Worm (Caenorhabditis elegans) whole organism, mixed stage, embryonic: ENCODE measurements around the gene ani-1.

Experiments used
- M03D4.4 ChIP-seq: sonication (generic microtip); optimal IDR thresholded peaks from 2 replicates; lab custom pipeline; 2017; ENCODE audit warnings: mild to moderate bottlenecking, missing genetic modification characterization, missing compliant biosample characterization
- bed-3 ChIP-seq: fragments of 200-800 bp; sonication (Bioruptor generic); optimal IDR thresholded peaks from 3 replicates; lab custom pipeline; 2018; ENCODE audit warnings: mild to moderate bottlenecking, missing genetic modification characterization, moderate library complexity, missing compliant biosample characterization
- blmp-1 ChIP-seq: fragments of 150-350 bp; optimal IDR thresholded peaks from 2 replicates; lab custom pipeline; 2014; ENCODE audit warnings: missing biosample characterization, missing genetic modification characterization
- ceh-39 ChIP-seq: fragments of 150-350 bp; optimal IDR thresholded peaks from 2 replicates; lab custom pipeline; 2014; ENCODE audit warnings: missing biosample characterization, missing genetic modification characterization
- ceh-43 ChIP-seq: fragments of 200-800 bp; sonication (Bioruptor generic); optimal IDR thresholded peaks from 2 replicates; lab custom pipeline; 2018; ENCODE audit warnings: mild to moderate bottlenecking, missing genetic modification characterization, moderate library complexity, missing compliant biosample characterization
- ceh-83 ChIP-seq: fragments of 200-800 bp; sonication (Bioruptor generic); optimal IDR thresholded peaks from 2 replicates; lab custom pipeline; 2018; ENCODE audit warnings: mild to moderate bottlenecking, missing genetic modification characterization, missing compliant biosample characterization
- ces-1 ChIP-seq: fragments of 150-350 bp; optimal IDR thresholded peaks from 2 replicates; lab custom pipeline; 2014; ENCODE audit warnings: missing biosample characterization, missing genetic modification reagents, missing genetic modification characterization
- cnd-1 ChIP-seq: fragments of 200-800 bp; sonication (Bioruptor generic); optimal IDR thresholded peaks from 2 replicates; lab custom pipeline; 2018; ENCODE audit warnings: mild to moderate bottlenecking, missing genetic modification characterization, missing compliant biosample characterization
- elt-1 ChIP-seq: sonication (generic microtip); optimal IDR thresholded peaks from 2 replicates; lab custom pipeline; 2017; ENCODE audit warnings: missing genetic modification characterization, mild to moderate bottlenecking, missing compliant biosample characterization, antibody characterized with exemption, moderate library complexity, borderline replicate concordance; ENCODE audit not compliant: insufficient read depth
- elt-3 ChIP-seq: fragments of 150-350 bp; optimal IDR thresholded peaks from 2 replicates; lab custom pipeline; 2014; ENCODE audit warnings: missing biosample characterization, missing genetic modification characterization
- flh-1 ChIP-seq: fragments of 200-800 bp; sonication (Bioruptor generic); optimal IDR thresholded peaks from 2 replicates; lab custom pipeline; 2018; ENCODE audit warnings: mild to moderate bottlenecking, missing genetic modification characterization, moderate library complexity, missing compliant biosample characterization
- ham-2 ChIP-seq: fragments of 200-800 bp; sonication (Bioruptor generic); optimal IDR thresholded peaks from 2 replicates; lab custom pipeline; 2018; ENCODE audit warnings: mild to moderate bottlenecking, missing genetic modification characterization, missing compliant biosample characterization
- hlh-1 ChIP-seq: fragments of 150-350 bp; optimal IDR thresholded peaks from 2 replicates; lab custom pipeline; 2014; ENCODE audit warnings: missing biosample characterization, missing genetic modification reagents, missing genetic modification characterization
- lin-13 ChIP-seq: fragments of 150-350 bp; optimal IDR thresholded peaks from 2 replicates; lab custom pipeline; 2014; ENCODE audit warnings: missing biosample characterization, missing genetic modification characterization
- lin-32 ChIP-seq: fragments of 200-800 bp; sonication (Bioruptor generic); optimal IDR thresholded peaks from 2 replicates; lab custom pipeline; 2018; ENCODE audit warnings: mild to moderate bottlenecking, missing genetic modification characterization, missing compliant biosample characterization
- lsy-2 ChIP-seq: fragments of 150-350 bp; optimal IDR thresholded peaks from 2 replicates; lab custom pipeline; 2014; ENCODE audit warnings: missing biosample characterization, missing genetic modification characterization
- mab-5 ChIP-seq: fragments of 150-350 bp; optimal IDR thresholded peaks from 2 replicates; lab custom pipeline; 2014; ENCODE audit warnings: missing biosample characterization, missing genetic modification characterization
- mep-1 ChIP-seq: fragments of 150-350 bp; optimal IDR thresholded peaks from 2 replicates; lab custom pipeline; 2017; ENCODE audit warnings: missing biosample characterization, missing genetic modification reagents, missing genetic modification characterization, inconsistent platforms
- mls-2 ChIP-seq: sonication (generic microtip); optimal IDR thresholded peaks from 2 replicates; lab custom pipeline; 2016; ENCODE audit warnings: mild to moderate bottlenecking, missing genetic modification characterization, moderate library complexity, missing compliant biosample characterization
- nhr-12 ChIP-seq: fragments of 150-350 bp; optimal IDR thresholded peaks from 2 replicates; lab custom pipeline; 2014; ENCODE audit warnings: missing biosample characterization, missing genetic modification characterization
- nhr-2 ChIP-seq: fragments of 150-350 bp; optimal IDR thresholded peaks from 2 replicates; lab custom pipeline; 2014; ENCODE audit warnings: missing biosample characterization, missing genetic modification characterization
- nhr-237 ChIP-seq: fragments of 150-350 bp; optimal IDR thresholded peaks from 2 replicates; lab custom pipeline; 2014; ENCODE audit warnings: missing biosample characterization, missing genetic modification characterization
- nhr-28 ChIP-seq: fragments of 150-350 bp; optimal IDR thresholded peaks from 2 replicates; lab custom pipeline; 2014; ENCODE audit warnings: missing biosample characterization, missing genetic modification characterization
- nhr-76 ChIP-seq: sonication (generic microtip); optimal IDR thresholded peaks from 2 replicates; lab custom pipeline; 2017; ENCODE audit warnings: missing biosample characterization, missing genetic modification characterization
- pha-4 ChIP-seq: fragments of 150-350 bp; optimal IDR thresholded peaks from 2 replicates; lab custom pipeline; 2018; ENCODE audit warnings: missing biosample characterization, missing genetic modification reagents, missing genetic modification characterization
- sem-2 ChIP-seq: fragments of 200-800 bp; sonication (Bioruptor generic); optimal IDR thresholded peaks from 2 replicates; lab custom pipeline; 2018; ENCODE audit warnings: mild to moderate bottlenecking, missing genetic modification characterization, missing compliant biosample characterization
- snpc-4 ChIP-seq: fragments of 150-350 bp; optimal IDR thresholded peaks from 2 replicates; lab custom pipeline; 2014; ENCODE audit warnings: missing biosample characterization, missing genetic modification characterization
- sptf-1 ChIP-seq: sonication (generic microtip); optimal IDR thresholded peaks from 2 replicates; lab custom pipeline; 2017; ENCODE audit warnings: mild to moderate bottlenecking, missing genetic modification characterization, moderate library complexity, missing compliant biosample characterization
- tbx-8 ChIP-seq: fragments of 200-800 bp; sonication (Bioruptor generic); optimal IDR thresholded peaks from 2 replicates; lab custom pipeline; 2018; ENCODE audit warnings: mild to moderate bottlenecking, missing genetic modification characterization, moderate library complexity, missing compliant biosample characterization
- unc-120 ChIP-seq: sonication (generic microtip); optimal IDR thresholded peaks from 2 replicates; lab custom pipeline; 2017; ENCODE audit warnings: missing genetic modification characterization, missing compliant biosample characterization; ENCODE audit not compliant: poor library complexity, severe bottlenecking
- unc-39 ChIP-seq: fragments of 150-350 bp; optimal IDR thresholded peaks from 2 replicates; lab custom pipeline; 2014; ENCODE audit warnings: missing biosample characterization, missing genetic modification characterization
- unc-62 ChIP-seq: fragments of 150-350 bp; optimal IDR thresholded peaks from 2 replicates; lab custom pipeline; 2014; ENCODE audit warnings: missing biosample characterization, missing genetic modification reagents, missing genetic modification characterization
- zip-8 ChIP-seq: fragments of 150-350 bp; optimal IDR thresholded peaks from 2 replicates; lab custom pipeline; 2014; ENCODE audit warnings: missing biosample characterization, missing genetic modification characterization
- ztf-11 ChIP-seq: fragments of 150-350 bp; optimal IDR thresholded peaks from 2 replicates; lab custom pipeline; 2014; ENCODE audit warnings: missing biosample characterization, missing genetic modification characterization

The ani-1 gene

ce11 chrIII:12421708-12422107, 31.5 kb downstream of the ani-1 start, which contains the start of gene tat-1:
TSS of gene tat-1 (minus strand) at chrIII:12421718.
- TF ChIP-seq tbx-8 (GFP tag; lab: Kevin White, UChicago) (no peak), zip-8 (tag; lab: Kevin White, UChicago) (no peak), ztf-11 (tag; lab: Kevin White, UChicago) (no peak), M03D4.4 (no peak), sem-2 (no peak)

- no peak for TF ChIP-seq mab-5 (tag; lab: Kevin White, UChicago)
- TF ChIP-seq zip-8 (tag; lab: Kevin White, UChicago) = no peak
- TF ChIP-seq elt-3 (tag; lab: Kevin White, UChicago) = no peak
- no peak for TF ChIP-seq lsy-2 (tag; lab: Kevin White, UChicago)
- no peak for TF ChIP-seq M03D4.4
- TF ChIP-seq tbx-8 (GFP tag; lab: Kevin White, UChicago) = no peak
- no peak for TF ChIP-seq sptf-1
- no peak for TF ChIP-seq ham-2 (GFP tag; lab: Kevin White, UChicago)
- TF ChIP-seq blmp-1 (tag; lab: Kevin White, UChicago) = no peak
- TF ChIP-seq unc-62 = no peak
- TF ChIP-seq lin-13 = no peak
- TF ChIP-seq ceh-39 (tag; lab: Kevin White, UChicago) = no peak
- TF ChIP-seq nhr-237 = no peak
Measured at ce11 chrIII:12420256-12420655, 32.9 kb downstream of the ani-1 start.

ce11 chrIII:12414533-12414932, 38.6 kb downstream of the ani-1 start:
- TF ChIP-seq lin-13 (no peak), nhr-237 (no peak), ztf-11 (tag; lab: Kevin White, UChicago) (no peak), unc-39 (tag; lab: Kevin White, UChicago) (no peak)

ce11 chrIII:12411668-12412067, 41.5 kb downstream of the ani-1 start:
- TF ChIP-seq ces-1 (GFP tag; lab: Kevin White, UChicago) = peak; percentile 48
- no peak for TF ChIP-seq nhr-76
- no peak for TF ChIP-seq elt-1
- TF ChIP-seq mls-2 (tag; lab: Kevin White, UChicago) = no peak
- no peak for TF ChIP-seq lin-32

ce11 chrIII:12411059-12411458, 42.1 kb downstream of the ani-1 start:
- TF ChIP-seq tbx-8 (GFP tag; lab: Kevin White, UChicago) (no peak), ceh-43 (no peak), ham-2 (GFP tag; lab: Kevin White, UChicago) (no peak), zip-8 (tag; lab: Kevin White, UChicago) (no peak), nhr-2 (tag; lab: Kevin White, UChicago) (no peak), pha-4 (no peak), sptf-1 (no peak), ztf-11 (tag; lab: Kevin White, UChicago) (no peak), mep-1 (tag; lab: Kevin White, UChicago) (no peak), nhr-237 (no peak), ceh-83 (no peak)

ce11 chrIII:12410304-12410703, 42.9 kb downstream of the ani-1 start:
- TF ChIP-seq nhr-76 (no peak), hlh-1 (no peak), ces-1 (GFP tag; lab: Kevin White, UChicago) (peak; percentile 25), zip-8 (tag; lab: Kevin White, UChicago) (no peak), ceh-39 (tag; lab: Kevin White, UChicago) (no peak), ham-2 (GFP tag; lab: Kevin White, UChicago) (no peak), sptf-1 (no peak), unc-62 (no peak), snpc-4 (no peak)

ce11 chrIII:12399709-12400108, 53.5 kb downstream of the ani-1 start:
- TF ChIP-seq nhr-2 (tag; lab: Kevin White, UChicago) (no peak), ceh-83 (no peak), nhr-237 (no peak), tbx-8 (GFP tag; lab: Kevin White, UChicago) (no peak), ztf-11 (tag; lab: Kevin White, UChicago) (no peak), mls-2 (tag; lab: Kevin White, UChicago) (peak; percentile 58), nhr-28 (tag; lab: Kevin White, UChicago) (no peak), ceh-43 (peak; percentile 12), snpc-4 (no peak), blmp-1 (tag; lab: Kevin White, UChicago) (no peak), ces-1 (GFP tag; lab: Kevin White, UChicago) (no peak), mab-5 (tag; lab: Kevin White, UChicago) (no peak), nhr-76 (no peak), sem-2 (peak; percentile 32), unc-62 (no peak), cnd-1 (tag; lab: Kevin White, UChicago) (peak; percentile 46), ceh-39 (tag; lab: Kevin White, UChicago) (no peak), zip-8 (tag; lab: Kevin White, UChicago) (no peak), sptf-1 (peak; percentile 84), mep-1 (tag; lab: Kevin White, UChicago) (no peak), elt-3 (tag; lab: Kevin White, UChicago) (no peak), lin-13 (no peak), M03D4.4 (peak; percentile 14), hlh-1 (no peak), lin-32 (peak; percentile 80), bed-3 (GFP tag; lab: Kevin White, UChicago) (peak; percentile 28), elt-1 (no peak), nhr-12 (no peak), lsy-2 (tag; lab: Kevin White, UChicago) (no peak), unc-120 (tag; lab: Kevin White, UChicago) (peak; percentile 40), flh-1 (GFP tag; lab: Kevin White, UChicago) (peak; percentile 20)
